Fruit fly (Drosophila melanogaster) S2 (cell line): ENCODE measurements around the gene Polr1E.

Experiments
- CG8478 ChIP-seq: fragments of >200 bp; optimal IDR thresholded peaks from 2 replicates; lab custom pipeline; 2018
- CTCF ChIP-seq, 2 experiments: fragments of >200 bp; optimal IDR thresholded peaks; 2 replicates each; lab custom pipeline; 2018

Polr1E gene

dm6 chr3R:18301569-18301968 lies at the start of gene Polr1E:
TSS of gene Polr1E (minus strand) at chr3R:18301728.
- no peak for TF ChIP-seq CG8478
- TF ChIP-seq CTCF (optimal IDR thresholded peaks at IDR 0.05; lab: Kevin White, UChicago): no peak

- TF ChIP-seq CG8478 (no peak), CTCF (optimal IDR thresholded peaks at IDR 0.05; lab: Kevin White, UChicago) (no peak)
Observed at dm6 chr3R:18338493-18338892, 37.0 kb upstream of the Polr1E start.

DNA sequence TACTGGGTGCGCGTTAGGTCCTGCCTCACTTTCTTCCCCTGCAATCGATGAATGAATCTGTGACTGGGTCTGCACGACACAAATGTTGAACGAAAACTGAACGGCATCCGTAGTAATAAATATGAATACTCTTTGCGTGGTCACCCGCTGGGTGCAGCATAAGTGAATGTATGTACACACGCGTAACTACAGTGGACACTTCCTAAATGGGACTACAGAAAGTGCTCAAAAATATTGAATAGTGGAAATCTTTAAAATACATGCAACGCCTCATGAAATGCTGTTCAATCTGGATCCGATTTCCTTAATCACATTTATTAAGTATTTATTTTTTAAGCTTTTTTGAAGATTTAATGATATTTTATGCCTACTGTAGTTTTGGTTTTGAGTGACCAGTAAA lies 27.3 kb upstream of the Polr1E start, which contains the start of gene naz:
Gene naz (minus strand): TSS at position 101 of the 400 bp plus-strand sequence.
- no peak for TF ChIP-seq CG8478
- TF ChIP-seq CTCF (optimal IDR thresholded peaks at IDR 0.05; lab: Kevin White, UChicago): no peak

dm6 chr3R:18314824-18315690 lies 13.5 kb upstream of the Polr1E start:
- TF ChIP-seq CTCF (optimal IDR thresholded peaks at IDR 0.05; lab: Kevin White, UChicago) (no peak), CG8478 (no peak)

dm6 chr3R:18314320-18314719 lies 12.8 kb upstream of the Polr1E start, which contains the start of gene PKD:
TSS of gene PKD (minus strand) at chr3R:18314407.
- TF ChIP-seq CTCF (optimal IDR thresholded peaks at IDR 0.05; lab: Kevin White, UChicago) (no peak), CG8478 (no peak)

DNA sequence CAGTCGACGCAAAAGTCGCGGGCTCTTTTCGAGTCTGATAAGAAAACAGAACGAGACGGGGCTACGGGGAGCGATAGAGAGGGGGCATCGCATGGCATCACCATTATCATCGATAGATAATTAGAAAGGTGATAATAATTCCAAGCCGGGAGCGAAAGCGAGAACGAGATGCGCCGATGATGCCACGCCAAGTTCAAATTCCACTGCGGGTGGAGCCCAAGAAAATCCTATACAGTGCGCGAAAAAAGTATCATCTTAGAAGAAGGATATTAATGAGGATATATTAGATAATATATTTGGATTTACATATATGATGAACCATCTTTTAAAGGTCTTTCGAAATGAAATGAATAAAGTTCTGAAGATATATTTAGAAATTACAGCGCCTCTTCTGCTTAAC lies 11.2 kb upstream of the Polr1E start:
- TF ChIP-seq CG8478: no peak
- TF ChIP-seq CTCF (optimal IDR thresholded peaks at IDR 0.05; lab: Kevin White, UChicago): no peak

- no peak for TF ChIP-seq CG8478
- TF ChIP-seq CTCF (optimal IDR thresholded peaks at IDR 0.05; lab: Kevin White, UChicago): no peak
Observed at dm6 chr3R:18311368-18311919, 9.9 kb upstream of the Polr1E start.

DNA sequence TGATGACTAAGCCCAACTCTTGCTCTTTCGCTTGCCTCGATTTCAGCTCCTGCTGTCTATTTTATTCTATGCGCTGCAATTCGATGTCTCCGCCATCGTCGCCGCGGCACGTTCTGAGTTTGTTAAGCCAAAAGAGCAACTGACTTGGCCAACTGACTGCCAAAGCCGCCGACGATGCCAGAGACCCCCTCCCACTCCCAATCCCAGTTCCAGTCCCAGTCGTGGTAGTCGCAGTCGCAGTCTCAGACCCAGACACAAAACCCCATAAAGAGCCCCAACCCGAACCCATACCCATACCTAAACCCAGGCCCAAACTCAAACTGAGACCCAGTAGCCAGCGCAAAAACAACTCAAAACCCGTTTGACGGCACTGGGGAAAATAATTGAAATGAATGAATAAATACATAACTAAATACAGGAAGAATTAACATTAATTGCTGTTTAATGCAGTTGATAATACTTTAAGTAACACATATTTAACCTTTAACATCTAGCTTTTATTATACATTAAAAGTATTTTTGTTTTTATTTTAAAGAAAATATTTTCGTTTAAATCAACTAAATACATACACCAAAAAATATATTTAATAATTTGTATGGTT lies 9.3 kb upstream of the Polr1E start:
- TF ChIP-seq CG8478: no peak
- TF ChIP-seq CTCF (optimal IDR thresholded peaks at IDR 0.05; lab: Kevin White, UChicago): no peak

DNA sequence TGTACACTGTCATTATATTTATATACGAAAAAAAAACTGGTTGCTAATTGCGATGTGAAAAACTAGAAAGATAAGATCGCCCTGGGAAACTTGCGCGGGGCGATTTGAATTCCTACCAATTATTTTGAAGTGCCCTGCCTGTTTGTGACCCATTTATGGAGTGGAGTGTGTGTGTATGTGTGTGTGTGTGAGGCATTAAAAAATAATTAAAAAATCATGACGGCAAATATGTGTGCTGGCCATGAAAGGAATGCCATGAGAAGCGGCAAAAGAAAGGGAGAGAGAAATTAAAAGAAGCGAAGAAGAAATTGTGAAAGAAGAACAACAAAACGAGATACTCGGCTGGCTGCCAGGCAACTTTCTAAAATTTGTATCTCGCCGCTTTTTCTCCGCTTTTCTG lies 8.4 kb upstream of the Polr1E start:
- TF ChIP-seq CG8478: no peak
- no peak for TF ChIP-seq CTCF (optimal IDR thresholded peaks at IDR 0.05; lab: Kevin White, UChicago)

DNA sequence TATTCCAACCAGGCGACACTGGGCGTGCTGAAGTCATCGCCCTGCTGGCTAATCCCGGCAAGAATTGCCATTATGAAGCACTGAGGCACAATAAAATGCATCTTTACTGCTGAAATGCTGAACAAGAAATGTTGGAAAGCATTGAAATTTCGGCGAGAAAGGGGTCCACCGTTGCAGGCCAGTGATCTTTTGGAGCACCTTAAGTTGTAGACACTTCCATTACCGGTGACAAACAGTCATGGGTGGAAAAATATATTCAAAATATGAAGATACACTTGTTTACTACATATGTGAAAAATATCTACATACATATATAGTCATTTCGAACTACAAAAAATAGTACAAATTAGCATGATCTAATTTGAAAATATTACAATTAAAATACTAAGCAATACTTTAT lies 1.2 kb upstream of the Polr1E start, which contains the start of gene CG7126:
Gene CG7126 (minus strand): TSS at position 101 of the 400 bp plus-strand sequence.
- TF ChIP-seq CG8478 (no peak), CTCF (optimal IDR thresholded peaks at IDR 0.05; lab: Kevin White, UChicago) (no peak)

- no peak for TF ChIP-seq CG8478
- no peak for TF ChIP-seq CTCF (optimal IDR thresholded peaks at IDR 0.05; lab: Kevin White, UChicago)
Observed at dm6 chr3R:18298900-18299321, 2.6 kb downstream of the Polr1E start, which contains the start of gene Dlc90F. TSS of gene Dlc90F (plus strand) at chr3R:18299229.

- no peak for TF ChIP-seq CG8478
- no peak for TF ChIP-seq CTCF (optimal IDR thresholded peaks at IDR 0.05; lab: Kevin White, UChicago)
Observed at dm6 chr3R:18298298-18298899, 3.1 kb downstream of the Polr1E start.

DNA sequence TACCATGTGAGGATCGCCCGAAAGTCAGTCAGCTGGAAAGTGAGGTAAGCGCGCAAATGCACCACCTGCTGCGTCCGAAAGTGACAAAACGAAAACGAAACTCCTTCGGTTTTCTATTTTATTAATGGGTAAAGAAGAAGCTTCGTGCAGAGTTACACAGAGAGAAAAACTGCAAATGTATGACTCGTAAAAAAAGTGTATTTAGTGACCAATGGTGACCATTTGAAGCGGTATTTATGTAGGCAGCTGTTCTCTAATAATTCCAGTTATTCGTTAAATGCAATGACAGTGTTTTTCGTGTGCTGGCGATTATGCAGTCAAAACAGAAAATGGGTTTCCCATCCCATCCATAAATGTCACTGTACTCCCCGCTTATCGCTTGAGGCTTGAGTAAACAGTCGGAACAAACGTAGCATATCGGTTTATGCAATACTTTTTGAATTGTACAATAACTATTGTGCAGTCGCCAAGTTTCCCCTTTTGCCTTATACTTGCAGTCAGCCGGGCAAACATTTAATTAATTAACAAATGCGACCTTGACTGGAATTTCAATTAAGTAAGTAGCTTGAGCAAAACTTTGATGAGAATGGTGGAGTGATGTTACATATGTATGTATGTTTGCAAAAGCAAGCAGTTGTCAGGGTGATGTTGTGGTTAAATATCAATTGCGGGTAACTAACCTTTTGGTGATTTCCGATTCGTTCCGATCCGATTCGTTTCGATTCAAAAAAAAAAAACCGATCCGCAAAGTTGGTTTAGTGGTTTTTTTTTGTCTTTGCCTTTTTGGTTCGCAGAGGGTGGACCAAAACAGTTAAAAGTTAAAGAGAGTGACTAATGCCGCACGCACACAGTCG lies 3.9 kb downstream of the Polr1E start:
- TF ChIP-seq CTCF (optimal IDR thresholded peaks at IDR 0.05; lab: Kevin White, UChicago) (no peak), CG8478 (no peak)

DNA sequence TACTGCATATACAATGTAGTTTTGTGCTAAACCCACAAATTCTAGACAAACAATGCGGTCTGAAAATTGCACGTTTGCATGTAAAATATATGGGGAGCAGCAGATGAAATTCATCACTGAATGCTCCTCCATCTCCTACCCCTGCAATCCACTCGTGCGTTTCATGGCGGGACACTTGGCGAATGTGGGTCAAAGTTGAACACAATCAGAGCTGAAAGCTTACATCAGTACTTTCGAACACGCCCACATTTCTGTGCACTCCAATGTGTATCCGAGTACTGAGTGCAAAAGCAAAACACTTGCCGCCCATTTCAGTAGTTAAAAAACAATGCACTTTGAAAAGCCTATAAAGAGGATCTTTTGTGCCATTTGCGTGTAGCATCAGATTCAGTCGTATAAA lies 4.8 kb downstream of the Polr1E start:
- no peak for TF ChIP-seq CTCF (optimal IDR thresholded peaks at IDR 0.05; lab: Kevin White, UChicago)
- TF ChIP-seq CG8478: no peak

DNA sequence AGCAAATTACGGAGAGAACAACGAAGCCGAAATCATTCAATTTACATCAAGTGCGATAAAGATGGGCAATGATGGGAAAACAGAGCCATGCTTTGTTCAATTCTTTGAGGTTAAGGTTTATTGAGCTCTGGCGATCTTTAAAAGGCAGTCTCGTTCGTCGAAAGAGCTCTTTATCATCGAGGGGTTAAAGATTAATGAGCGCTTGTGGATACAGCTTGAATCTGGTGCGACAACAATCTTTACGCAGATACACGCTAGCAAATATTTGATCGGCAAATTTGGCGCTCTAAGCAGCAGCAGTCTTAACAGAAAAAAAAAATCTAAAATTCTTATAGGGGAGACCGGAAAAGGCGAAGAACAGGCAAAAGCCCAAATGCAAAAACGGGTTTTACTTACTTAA lies 5.4 kb downstream of the Polr1E start:
- TF ChIP-seq CG8478: no peak
- TF ChIP-seq CTCF (optimal IDR thresholded peaks at IDR 0.05; lab: Kevin White, UChicago): no peak
